Fruit fly (Drosophila melanogaster): Measurements from ENCODE around the gene GluRS-m.

- TF ChIP-seq fd85E (GFP tag; optimal IDR thresholded peaks at IDR 0.05): no peak
- no peak for TF ChIP-seq CG6854 (GFP tag; optimal IDR thresholded peaks at IDR 0.05)
- no peak for TF ChIP-seq esn (GFP tag; optimal IDR thresholded peaks at IDR 0.05)
- TF ChIP-seq CG34406 (GFP tag; optimal IDR thresholded peaks at IDR 0.05): no peak
- TF ChIP-seq CG9139 (GFP tag; optimal IDR thresholded peaks at IDR 0.05): no peak
- no peak for TF ChIP-seq Gug (GFP tag; IDR thresholded peaks at IDR 0.05)
- no peak for TF ChIP-seq eg (GFP tag; IDR thresholded peaks at IDR 0.05)
- no peak for TF ChIP-seq vri (GFP tag; optimal IDR thresholded peaks at IDR 0.05)
- no peak for TF ChIP-seq OdsH (GFP tag; optimal IDR thresholded peaks at IDR 0.05)
- no peak for TF ChIP-seq cyc (GFP tag; optimal IDR thresholded peaks at IDR 0.05)
- TF ChIP-seq CG6792 (GFP tag; optimal IDR thresholded peaks at IDR 0.05): no peak
- no peak for TF ChIP-seq Lpt (GFP tag; optimal IDR thresholded peaks at IDR 0.05)
- no peak for TF ChIP-seq Sox14 (GFP tag; optimal IDR thresholded peaks at IDR 0.05)
- TF ChIP-seq ss (GFP tag; optimal IDR thresholded peaks at IDR 0.05): no peak
Observed at dm6 chr3L:16417024-16417423, at the start of gene GluRS-m.
